Worm (Caenorhabditis elegans): Measurements from ENCODE around the gene algn-5.

- no peak for TF ChIP-seq him-1 (tag; optimal IDR thresholded peaks at IDR 0.05)
- no peak for TF ChIP-seq W03F9.2 (tag; optimal IDR thresholded peaks at IDR 0.05)
Measured at ce11 chrV:4151400-4151799, 44.0 kb upstream of the algn-5 start.

Measured in whole organism, L4/young adult.